Fruit fly (Drosophila melanogaster): Measurements from ENCODE around the gene Dd.

Dd gene

DNA sequence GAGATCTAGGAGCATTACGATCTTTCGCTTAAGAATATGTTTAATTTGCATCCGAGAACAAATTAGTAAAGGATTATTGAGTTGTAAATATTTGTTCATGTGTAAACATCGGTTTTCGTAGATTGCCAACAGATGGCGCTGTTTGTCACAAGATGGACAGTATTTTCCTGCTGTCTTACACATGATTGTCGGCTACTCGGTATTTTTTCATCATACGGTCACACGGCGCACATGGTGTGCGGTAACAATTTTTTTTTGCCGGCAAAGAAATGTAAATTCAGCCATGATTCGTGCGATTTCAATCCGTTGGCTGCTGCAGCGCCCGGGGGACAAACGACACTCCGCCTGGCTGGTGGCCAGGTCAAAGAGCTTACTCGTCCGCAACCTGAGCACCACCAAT lies 39.1 kb upstream of the Dd start, which contains the start of the genes bbx and waw (continued):
- TF ChIP-seq CG11085 (GFP tag; IDR thresholded peaks at IDR 0.05), result no peak
- peak; percentile 24 for TF ChIP-seq CrebB (tag; optimal IDR thresholded peaks at IDR 0.05)
- TF ChIP-seq D19A (tag; optimal IDR thresholded peaks at IDR 0.05), result no peak
- TF ChIP-seq CG18764 (GFP tag; optimal IDR thresholded peaks at IDR 0.05), result peak; percentile 6
- TF ChIP-seq CG17359 (tag; optimal IDR thresholded peaks at IDR 0.05), result peak; percentile 23
- no peak for TF ChIP-seq danr (GFP tag; IDR thresholded peaks at IDR 0.05)
- TF ChIP-seq dysf (GFP tag; IDR thresholded peaks at IDR 0.05), result no peak
- no peak for TF ChIP-seq CG7963 (GFP tag; IDR thresholded peaks at IDR 0.05; ENCODE audit: partially characterized antibody)
- TF ChIP-seq ken (GFP tag; IDR thresholded peaks at IDR 0.05), result 0 out of 3 replicates have a peak, but pooled peaks have one; percentile 16
- TF ChIP-seq pho (GFP tag; optimal IDR thresholded peaks at IDR 0.05), result peak; percentile 18
- TF ChIP-seq gsb-n (tag; optimal IDR thresholded peaks at IDR 0.05), result no peak
- TF ChIP-seq gcm2 (GFP tag; optimal IDR thresholded peaks at IDR 0.05), result no peak
- no peak for TF ChIP-seq hb (GFP tag; IDR thresholded peaks at IDR 0.05; ENCODE audit: partially characterized antibody)
- TF ChIP-seq her (GFP tag; optimal IDR thresholded peaks at IDR 0.05), result peak; percentile 30
- TF ChIP-seq CG33213 (GFP tag; optimal IDR thresholded peaks at IDR 0.05), result peak; percentile 66
- no peak for TF ChIP-seq CG10147 (GFP tag; optimal IDR thresholded peaks at IDR 0.05)
- TF ChIP-seq CG4328 (GFP tag; optimal IDR thresholded peaks at IDR 0.05), result peak; percentile 25
- no peak for TF ChIP-seq Dip3 (GFP tag; optimal IDR thresholded peaks at IDR 0.05)
- TF ChIP-seq HmgD (GFP tag; optimal IDR thresholded peaks at IDR 0.05), result peak; percentile 11
- no peak for TF ChIP-seq Neu2 (GFP tag; optimal IDR thresholded peaks at IDR 0.05; ENCODE audit: borderline replicate concordance)
- 0 out of 2 replicates have a peak, but pooled peaks have one; percentile 11 for TF ChIP-seq CG10959 (GFP tag; IDR thresholded peaks at IDR 0.05)
- TF ChIP-seq rib (GFP tag; IDR thresholded peaks at IDR 0.05), result no peak
- TF ChIP-seq CG10431 (GFP tag; optimal IDR thresholded peaks at IDR 0.05), result no peak
- TF ChIP-seq ara (GFP tag; IDR thresholded peaks at IDR 0.05), result no peak; the same call in 1 of the 2 replicates
- TF ChIP-seq CG12236 (GFP tag; optimal IDR thresholded peaks at IDR 0.05), result no peak
- no peak for TF ChIP-seq TFAM (GFP tag; optimal IDR thresholded peaks at IDR 0.05)
- no peak for TF ChIP-seq mam (GFP tag; optimal IDR thresholded peaks at IDR 0.05)
- TF ChIP-seq Max (GFP tag; optimal IDR thresholded peaks at IDR 0.05), result peak; percentile 65
- no peak for TF ChIP-seq CG4730 (GFP tag; IDR thresholded peaks at IDR 0.05)
- no peak for TF ChIP-seq Awh (GFP tag; IDR thresholded peaks at IDR 0.05)
- TF ChIP-seq schlank (tag; optimal IDR thresholded peaks at IDR 0.05), result no peak
- no peak for TF ChIP-seq Atf3 (GFP tag; optimal IDR thresholded peaks at IDR 0.05)
- TF ChIP-seq vnd (GFP tag; IDR thresholded peaks at IDR 0.05; ENCODE audit: partially characterized antibody), result no peak
- no peak for TF ChIP-seq Nf-YB (GFP tag; optimal IDR thresholded peaks at IDR 0.05)
- TF ChIP-seq sna (GFP tag; IDR thresholded peaks at IDR 0.05; ENCODE audit: partially characterized antibody), result no peak
- no peak for TF ChIP-seq CG4854 (GFP tag; optimal IDR thresholded peaks at IDR 0.05)
- TF ChIP-seq inv (GFP tag; IDR thresholded peaks at IDR 0.05; ENCODE audit: partially characterized antibody), result no peak
- TF ChIP-seq bsh (GFP tag; optimal IDR thresholded peaks at IDR 0.05), result peak in 1 of 2 experiments; percentile 16
- no peak for TF ChIP-seq disco-r (GFP tag; optimal IDR thresholded peaks at IDR 0.05)
- TF ChIP-seq unc-4 (GFP tag; IDR thresholded peaks at IDR 0.05; ENCODE audit: partially characterized antibody), result no peak
- TF ChIP-seq CG4617 (GFP tag; optimal IDR thresholded peaks at IDR 0.05; ENCODE audit: borderline replicate concordance), result peak; percentile 55
- no peak for TF ChIP-seq mld (GFP tag; IDR thresholded peaks at IDR 0.05; ENCODE audit: partially characterized antibody)
- TF ChIP-seq CG1529 (GFP tag; optimal IDR thresholded peaks at IDR 0.05), result no peak
- TF ChIP-seq CG13894 (tag; optimal IDR thresholded peaks at IDR 0.05), result no peak
- TF ChIP-seq ase (GFP tag; IDR thresholded peaks at IDR 0.05), result no peak
- TF ChIP-seq stc (GFP tag; IDR thresholded peaks at IDR 0.05), result no peak
- no peak for TF ChIP-seq Gug (GFP tag; IDR thresholded peaks at IDR 0.05)
- TF ChIP-seq E2f1 (GFP tag; IDR thresholded peaks at IDR 0.05), result no peak
- no peak for TF ChIP-seq CG3407 (GFP tag; optimal IDR thresholded peaks at IDR 0.05)
- TF ChIP-seq Spps (tag; optimal IDR thresholded peaks at IDR 0.05), result no peak
- TF ChIP-seq knrl (GFP tag; IDR thresholded peaks at IDR 0.05; ENCODE audit: partially characterized antibody), result no peak; the same call in 2 of the 3 replicates

All from whole organism, embryonic.